Worm (Caenorhabditis elegans) whole organism, L3 larva: ENCODE measurements around the gene wht-2.

Experiments used
- ama-1 ChIP-seq: fragments of 150-350 bp; optimal IDR thresholded peaks from 2 replicates; lab custom pipeline; 2018
- ceh-28 ChIP-seq: fragments of 150-350 bp; optimal IDR thresholded peaks from 2 replicates; lab custom pipeline; 2014; ENCODE audit warnings: missing biosample characterization, missing genetic modification reagents, missing genetic modification characterization
- lsy-12 ChIP-seq: sonication (generic microtip); optimal IDR thresholded peaks from 2 replicates; lab custom pipeline; 2016; ENCODE audit warnings: mild to moderate bottlenecking, missing genetic modification characterization, missing compliant biosample characterization
- nfya-1 ChIP-seq: sonication (generic microtip); optimal IDR thresholded peaks from 2 replicates; lab custom pipeline; 2017; ENCODE audit warnings: missing genetic modification characterization, mild to moderate bottlenecking, missing compliant biosample characterization, antibody characterized with exemption, moderate library complexity; ENCODE audit not compliant: insufficient read depth
- nhr-11 ChIP-seq: fragments of 150-350 bp; optimal IDR thresholded peaks from 2 replicates; lab custom pipeline; 2014; ENCODE audit warnings: missing biosample characterization, missing genetic modification characterization
- nhr-76 ChIP-seq: fragments of 150-350 bp; sonication (generic microtip); optimal IDR thresholded peaks from 5 replicates; lab custom pipeline; 2014; ENCODE audit warnings: missing biosample characterization, missing genetic modification characterization
- pqm-1 ChIP-seq: fragments of 150-350 bp; optimal IDR thresholded peaks from 2 replicates; lab custom pipeline; 2017; ENCODE audit warnings: missing biosample characterization, missing genetic modification characterization, inconsistent platforms
- tbx-2 ChIP-seq: sonication (generic microtip); optimal IDR thresholded peaks from 2 replicates; lab custom pipeline; 2016; ENCODE audit warnings: mild to moderate bottlenecking, missing genetic modification characterization, missing compliant biosample characterization
- unc-39 ChIP-seq: sonication (generic microtip); optimal IDR thresholded peaks from 4 replicates; lab custom pipeline; 2017; ENCODE audit warnings: missing biosample characterization, missing genetic modification characterization
- zag-1 ChIP-seq: fragments of 150-350 bp; optimal IDR thresholded peaks from 2 replicates; lab custom pipeline; 2014; ENCODE audit warnings: missing biosample characterization, missing genetic modification characterization
- ztf-11 ChIP-seq: fragments of 150-350 bp; optimal IDR thresholded peaks from 2 replicates; lab custom pipeline; 2014; ENCODE audit warnings: missing biosample characterization, missing genetic modification characterization

DNA sequence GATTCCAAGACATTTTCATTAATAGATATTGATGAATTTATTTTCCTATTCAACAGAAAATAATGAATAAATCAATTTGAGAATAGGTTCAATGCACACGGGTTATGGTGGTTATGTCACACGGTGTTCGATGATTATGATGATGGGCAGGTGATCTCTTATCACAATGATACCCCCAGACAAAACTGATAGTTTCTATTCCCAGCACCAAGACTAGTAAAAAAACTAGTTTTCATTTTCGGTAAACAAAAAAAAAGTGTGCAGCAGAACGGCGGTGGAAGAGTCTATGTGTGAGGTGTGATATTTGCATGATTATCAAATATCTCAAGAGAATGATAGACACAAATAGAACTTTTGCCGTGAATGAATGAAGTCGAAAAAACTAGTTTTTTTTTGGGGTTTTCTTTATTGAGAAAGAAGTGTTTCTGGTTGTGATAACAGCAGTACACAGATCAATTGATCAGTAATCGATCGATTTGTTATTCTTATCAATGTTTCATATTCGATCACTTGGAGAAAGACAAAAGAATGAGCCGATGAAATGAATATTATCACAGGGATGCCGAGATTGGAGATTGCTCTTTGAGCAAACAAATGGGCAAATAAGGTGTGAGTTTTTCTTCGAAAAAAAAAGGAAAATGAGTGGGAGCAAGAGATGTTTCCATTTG is 17.8 kb downstream of the wht-2 start:
- TF ChIP-seq nfya-1 (no peak), zag-1 (tag; lab: Kevin White, UChicago) (no peak), pqm-1 (tag; lab: Kevin White, UChicago) (peak; percentile 55), nhr-76 (tag; lab: Kevin White, UChicago) (no peak), unc-39 (tag; lab: Kevin White, UChicago) (no peak), tbx-2 (tag; lab: Kevin White, UChicago) (no peak), ztf-11 (no peak), nhr-11 (tag; lab: Kevin White, UChicago) (no peak), ceh-28 (tag; lab: Kevin White, UChicago) (no peak), ama-1 (no peak), lsy-12 (no peak)
